Worm (Caenorhabditis elegans) whole organism, young adult: ENCODE results near the gene srx-24.

Experiments
- B0035.1 ChIP-seq: sonication (generic microtip); optimal IDR thresholded peaks from 2 replicates; lab custom pipeline; 2016; ENCODE audit warnings: missing genetic modification characterization, mild to moderate bottlenecking, missing compliant biosample characterization, missing genotype, missing genetic modification reagents
- B0336.3 ChIP-seq: fragments of 200-800 bp; sonication (Bioruptor generic); IDR thresholded peaks from 2 replicates; pipeline ENCODE4 v1.3.6; 2022; ENCODE audit warnings: missing genetic modification characterization, missing compliant biosample characterization
- C17E4.6 ChIP-seq: fragments of 200-800 bp; sonication (Bioruptor generic); IDR thresholded peaks from 2 replicates; pipeline ENCODE4 v1.3.6; 2022; ENCODE audit warnings: missing genetic modification reagents, missing genetic modification characterization, missing compliant biosample characterization
- F22D6.2 ChIP-seq: sonication (generic microtip); optimal IDR thresholded peaks from 2 replicates; lab custom pipeline; 2016; ENCODE audit warnings: mild to moderate bottlenecking, missing genetic modification characterization, missing compliant biosample characterization
- F37B4.10 ChIP-seq: fragments of 200-800 bp; sonication (Bioruptor generic); IDR thresholded peaks from 2 replicates; pipeline ENCODE4 v1.3.6; 2022; ENCODE audit warnings: missing genetic modification characterization, missing compliant biosample characterization
- F49E8.2 ChIP-seq: sonication (generic microtip); optimal IDR thresholded peaks from 3 replicates; lab custom pipeline; 2017; ENCODE audit warnings: missing genetic modification characterization, mild to moderate bottlenecking, missing compliant biosample characterization, antibody characterized with exemption, moderate library complexity; ENCODE audit not compliant: insufficient read depth
- F57A8.1 ChIP-seq: fragments of 200-800 bp; sonication (Bioruptor generic); optimal IDR thresholded peaks from 2 replicates; lab custom pipeline; 2018; ENCODE audit warnings: mild to moderate bottlenecking, missing genetic modification characterization, moderate library complexity, missing compliant biosample characterization
- T26A5.8 ChIP-seq: sonication (generic microtip); optimal IDR thresholded peaks from 2 replicates; lab custom pipeline; 2016; ENCODE audit warnings: missing genetic modification characterization, missing compliant biosample characterization
- Y56A3A.18 ChIP-seq: fragments of 200-800 bp; sonication (Bioruptor generic); IDR thresholded peaks from 2 replicates; pipeline ENCODE4 v1.3.6; 2022; ENCODE audit warnings: missing genetic modification reagents, missing genetic modification characterization, missing compliant biosample characterization
- ama-1 ChIP-seq, 3 experiments: fragments of 150-350 bp in 1 of 3; sonication (generic microtip) in 2 of 3; optimal IDR thresholded peaks; 2 replicates each; lab custom pipeline; 2014 to 2018; ENCODE audit warnings: missing biosample characterization in 2 of 3, missing genetic modification characterization in 2 of 3, missing genetic modification reagents in 2 of 3
- attf-5 ChIP-seq: fragments of 200-800 bp; sonication (Bioruptor generic); optimal IDR thresholded peaks from 2 replicates; lab custom pipeline; 2018; ENCODE audit warnings: mild to moderate bottlenecking, missing genetic modification characterization, missing compliant biosample characterization
- attf-6 ChIP-seq: fragments of 200-800 bp; sonication (Bioruptor generic); IDR thresholded peaks from 2 replicates; pipeline ENCODE4 v1.3.6; 2022; ENCODE audit warnings: missing genetic modification reagents, missing genetic modification characterization, missing compliant biosample characterization
- bed-2 ChIP-seq: fragments of 200-800 bp; sonication (Bioruptor generic); IDR thresholded peaks from 2 replicates; pipeline ENCODE4 v1.3.6; 2022; ENCODE audit warnings: missing genetic modification reagents, missing genetic modification characterization, missing compliant biosample characterization
- ccch-3 ChIP-seq: fragments of 200-800 bp; sonication (Bioruptor generic); optimal IDR thresholded peaks from 2 replicates; lab custom pipeline; 2018; ENCODE audit warnings: mild to moderate bottlenecking, missing genetic modification characterization, missing compliant biosample characterization
- ceh-40 ChIP-seq: fragments of 200-800 bp; sonication (Bioruptor generic); IDR thresholded peaks from 2 replicates; pipeline ENCODE4 v1.3.6; 2022; ENCODE audit warnings: missing genetic modification characterization, missing compliant biosample characterization
- ceh-91 ChIP-seq: fragments of 200-800 bp; sonication (Bioruptor generic); IDR thresholded peaks from 2 replicates; pipeline ENCODE4 v1.3.6; 2022; ENCODE audit warnings: missing genetic modification reagents, missing genetic modification characterization, missing compliant biosample characterization
- chd-7 ChIP-seq: sonication (generic microtip); optimal IDR thresholded peaks from 2 replicates; lab custom pipeline; 2016; ENCODE audit warnings: mild to moderate bottlenecking, missing genetic modification characterization, moderate library complexity, missing compliant biosample characterization
- efl-1 ChIP-seq: fragments of 150-350 bp; optimal IDR thresholded peaks from 2 replicates; lab custom pipeline; 2014; ENCODE audit warnings: missing biosample characterization, missing genetic modification reagents, missing genetic modification characterization
- egl-44 ChIP-seq: fragments of 200-800 bp; sonication (Bioruptor generic); IDR thresholded peaks from 2 replicates; pipeline ENCODE4 v1.3.6; 2022; ENCODE audit warnings: missing genetic modification reagents, missing genetic modification characterization, missing compliant biosample characterization
- hlh-12 ChIP-seq: sonication (generic microtip); optimal IDR thresholded peaks from 2 replicates; lab custom pipeline; 2016; ENCODE audit warnings: missing genetic modification characterization, missing compliant biosample characterization
- hmg-20 ChIP-seq: fragments of 200-800 bp; sonication (Bioruptor generic); IDR thresholded peaks from 2 replicates; pipeline ENCODE4 v1.3.6; 2022; ENCODE audit warnings: missing genetic modification reagents, missing genetic modification characterization, missing compliant biosample characterization
- hsf-1 ChIP-seq: fragments of 200-800 bp; sonication (Bioruptor generic); IDR thresholded peaks from 2 replicates; pipeline ENCODE4 v1.3.6; 2022; ENCODE audit warnings: missing genetic modification reagents, missing genetic modification characterization, missing compliant biosample characterization
- let-526 ChIP-seq: fragments of 200-800 bp; sonication (Bioruptor generic); IDR thresholded peaks from 2 replicates; pipeline ENCODE4 v1.3.6; 2022; ENCODE audit warnings: missing genetic modification reagents, missing genetic modification characterization, missing compliant biosample characterization
- let-607 ChIP-seq, 2 experiments: fragments of 200-800 bp in 1 of 2; sonication (Bioruptor generic) in 1 of 2; sonication (generic microtip) in 1 of 2; optimal IDR thresholded peaks; 2 replicates each; lab custom pipeline; 2016 to 2018; ENCODE audit warnings: mild to moderate bottlenecking in 2 of 2, missing compliant biosample characterization in 2 of 2, missing genetic modification characterization in 2 of 2, moderate library complexity in 2 of 2, missing genotype in 1 of 2
- lin-26 ChIP-seq: fragments of 200-800 bp; sonication (Bioruptor generic); IDR thresholded peaks from 2 replicates; pipeline ENCODE4 v1.3.6; 2022; ENCODE audit warnings: missing genetic modification reagents, missing genetic modification characterization, missing compliant biosample characterization
- lin-35 ChIP-seq, 3 experiments: fragments of 150-350 bp in 2 of 3; sonication (generic microtip) in 1 of 3; optimal IDR thresholded peaks; 2 replicates each; lab custom pipeline; 2014 to 2018; ENCODE audit warnings: missing biosample characterization in 3 of 3, missing genetic modification characterization in 3 of 3, missing genetic modification reagents in 3 of 3
- lin-54 ChIP-seq: fragments of 200-800 bp; sonication (Bioruptor generic); optimal IDR thresholded peaks from 2 replicates; lab custom pipeline; 2018; ENCODE audit warnings: mild to moderate bottlenecking, missing genetic modification characterization, missing compliant biosample characterization
- lsy-27 ChIP-seq: sonication (generic microtip); optimal IDR thresholded peaks from 2 replicates; lab custom pipeline; 2017; ENCODE audit warnings: missing genetic modification characterization, mild to moderate bottlenecking, missing compliant biosample characterization, antibody characterized with exemption, missing genotype, borderline replicate concordance; ENCODE audit not compliant: insufficient read depth
- mel-28 ChIP-seq: sonication (generic microtip); optimal IDR thresholded peaks from 2 replicates; lab custom pipeline; 2016; ENCODE audit warnings: borderline replicate concordance, mild to moderate bottlenecking, missing genetic modification characterization, missing compliant biosample characterization
- mxl-1 ChIP-seq: sonication (generic microtip); optimal IDR thresholded peaks from 2 replicates; lab custom pipeline; 2016; ENCODE audit warnings: missing genetic modification characterization, missing compliant biosample characterization
- nfya-1 ChIP-seq: sonication (generic microtip); optimal IDR thresholded peaks from 2 replicates; lab custom pipeline; 2017; ENCODE audit warnings: antibody characterized with exemption, missing compliant biosample characterization, missing genetic modification characterization, borderline replicate concordance; ENCODE audit not compliant: insufficient read depth
- nfya-2 ChIP-seq: fragments of 200-800 bp; sonication (Bioruptor generic); IDR thresholded peaks from 2 replicates; pipeline ENCODE4 v1.3.6; 2022; ENCODE audit warnings: missing genetic modification reagents, missing genetic modification characterization, missing compliant biosample characterization
- nfyb-1 ChIP-seq: fragments of 200-800 bp; sonication (Bioruptor generic); IDR thresholded peaks from 2 replicates; pipeline ENCODE4 v1.3.6; 2022; ENCODE audit warnings: missing genetic modification reagents, missing genetic modification characterization, missing compliant biosample characterization
- nhr-27 ChIP-seq: fragments of 200-800 bp; sonication (Bioruptor generic); optimal IDR thresholded peaks from 2 replicates; lab custom pipeline; 2018; ENCODE audit warnings: mild to moderate bottlenecking, missing genetic modification characterization, moderate library complexity, missing compliant biosample characterization
- nhr-90 ChIP-seq: sonication (generic microtip); optimal IDR thresholded peaks from 2 replicates; lab custom pipeline; 2016; ENCODE audit warnings: missing genotype, mild to moderate bottlenecking, missing genetic modification characterization, missing compliant biosample characterization
- pbrm-1 ChIP-seq: fragments of 200-800 bp; sonication (Bioruptor generic); IDR thresholded peaks from 2 replicates; pipeline ENCODE4 v1.3.6; 2022; ENCODE audit warnings: missing genetic modification reagents, missing genetic modification characterization, missing compliant biosample characterization
- rec-8 ChIP-seq, 2 experiments: sonication (generic microtip); optimal IDR thresholded peaks; 2 replicates each; lab custom pipeline; 2016; ENCODE audit warnings: mild to moderate bottlenecking in 2 of 2, missing genetic modification characterization in 2 of 2, missing genetic modification reagents in 2 of 2, missing genotype in 2 of 2, missing biosample characterization in 1 of 2, missing compliant biosample characterization in 1 of 2, moderate library complexity in 1 of 2
- snpc-1.1 ChIP-seq: sonication (generic microtip); optimal IDR thresholded peaks from 2 replicates; lab custom pipeline; 2017; ENCODE audit warnings: missing genetic modification characterization, mild to moderate bottlenecking, missing compliant biosample characterization, antibody characterized with exemption, moderate library complexity, missing genotype, missing genetic modification reagents; ENCODE audit not compliant: insufficient read depth
- tbp1 ChIP-seq: fragments of 200-800 bp; sonication (Bioruptor generic); optimal IDR thresholded peaks from 2 replicates; lab custom pipeline; 2018; ENCODE audit warnings: mild to moderate bottlenecking, missing genetic modification characterization, missing compliant biosample characterization
- ztf-18 ChIP-seq: sonication (generic microtip); optimal IDR thresholded peaks from 2 replicates; lab custom pipeline; 2016; ENCODE audit warnings: missing genotype, mild to moderate bottlenecking, missing genetic modification characterization, missing compliant biosample characterization
- ztf-26 ChIP-seq: sonication (generic microtip); optimal IDR thresholded peaks from 2 replicates; lab custom pipeline; 2017; ENCODE audit warnings: missing genetic modification characterization, missing compliant biosample characterization
- ztf-28 ChIP-seq: fragments of 200-800 bp; sonication (Bioruptor generic); IDR thresholded peaks from 2 replicates; pipeline ENCODE4 v1.3.6; 2022; ENCODE audit warnings: missing genetic modification reagents, missing genetic modification characterization, missing compliant biosample characterization

Gene srx-24

DNA sequence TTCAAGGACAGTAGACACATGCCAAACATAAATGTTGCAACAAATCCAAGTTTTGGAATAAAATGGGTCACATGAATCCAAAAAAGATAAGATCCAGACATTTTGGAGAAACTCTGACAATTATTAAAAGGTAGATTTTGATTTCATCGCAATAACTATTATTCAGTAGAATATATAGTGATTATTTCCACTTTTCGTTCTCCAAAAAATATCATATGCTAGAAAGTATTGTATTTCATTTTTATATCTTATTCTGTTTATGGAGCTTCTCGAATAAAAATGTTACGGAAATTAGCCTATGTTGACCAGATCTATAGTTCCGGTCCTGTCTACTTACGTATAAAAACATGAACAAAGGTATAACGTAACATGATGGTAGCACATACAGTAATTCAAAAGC lies 22.8 kb downstream of the srx-24 start, which contains the start of gene str-13:
str-13 (minus strand) TSS at position 101 of the 400 bp plus-strand sequence.
- TF ChIP-seq ama-1 (optimal IDR thresholded peaks at IDR 0.05; lab: Kevin White, UChicago) (no peak), ama-1 (GFP tag; optimal IDR thresholded peaks at IDR 0.05; lab: Kevin White, UChicago) (no peak), rec-8 (tag; optimal IDR thresholded peaks at IDR 0.05; lab: Kevin White, UChicago) (no peak), ceh-91 (GFP tag; lab: Robert Waterston, UW) (no peak), lin-54 (GFP tag; lab: Kevin White, UChicago) (no peak), T26A5.8 (tag; lab: Kevin White, UChicago) (no peak), attf-6 (no peak), attf-5 (no peak), let-607 (tag; optimal IDR thresholded peaks at IDR 0.05; lab: Kevin White, UChicago) (no peak), nhr-90 (tag; lab: Kevin White, UChicago) (no peak), F49E8.2 (tag; lab: Kevin White, UChicago) (no peak), let-526 (no peak), mxl-1 (no peak), ztf-28 (GFP tag; lab: Robert Waterston, UW) (no peak), F22D6.2 (no peak), C17E4.6 (GFP tag; lab: Robert Waterston, UW) (no peak), egl-44 (GFP tag; lab: Robert Waterston, UW) (no peak), ztf-18 (tag; lab: Kevin White, UChicago) (no peak), mel-28 (no peak), hlh-12 (tag; lab: Kevin White, UChicago) (no peak)

DNA sequence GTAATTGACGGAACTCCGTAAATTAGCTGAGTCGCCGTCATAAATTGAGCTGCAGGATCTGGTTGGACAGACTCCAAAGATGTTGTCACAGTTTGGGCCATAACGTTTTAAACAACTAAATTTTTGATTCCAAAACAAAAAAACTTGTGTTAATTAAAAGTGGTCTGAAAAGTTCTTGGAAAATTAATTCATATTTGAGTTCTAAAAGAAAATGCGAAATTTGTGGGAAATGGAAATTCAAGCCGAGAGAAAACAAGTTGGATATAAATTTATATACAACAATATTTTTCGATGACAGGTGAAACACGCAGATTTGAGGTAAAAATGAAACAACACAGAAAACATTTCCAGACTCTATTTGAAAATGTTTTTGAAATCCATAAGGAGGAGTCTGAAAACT lies 24.7 kb downstream of the srx-24 start, which contains the start of gene srg-59:
srg-59 (minus strand) TSS at position 101 of the 400 bp plus-strand sequence.
- TF ChIP-seq nhr-27, result no peak
- TF ChIP-seq lin-35 (GFP tag; optimal IDR thresholded peaks at IDR 0.05; lab: Kevin White, UChicago), result no peak
- TF ChIP-seq bed-2 (GFP tag; lab: Robert Waterston, UW), result no peak
- TF ChIP-seq B0035.1 (tag; lab: Kevin White, UChicago), result no peak
- TF ChIP-seq lin-26 (GFP tag; lab: Robert Waterston, UW), result no peak
- no peak for TF ChIP-seq nfya-1 (tag; lab: Kevin White, UChicago)
- TF ChIP-seq pbrm-1 (GFP tag; lab: Robert Waterston, UW), result no peak
- no peak for TF ChIP-seq efl-1
- TF ChIP-seq lsy-27, result no peak
- no peak for TF ChIP-seq ztf-26 (tag; lab: Kevin White, UChicago)
- no peak for TF ChIP-seq chd-7 (tag; lab: Kevin White, UChicago)
- no peak for TF ChIP-seq hmg-20 (GFP tag; lab: Robert Waterston, UW)

DNA sequence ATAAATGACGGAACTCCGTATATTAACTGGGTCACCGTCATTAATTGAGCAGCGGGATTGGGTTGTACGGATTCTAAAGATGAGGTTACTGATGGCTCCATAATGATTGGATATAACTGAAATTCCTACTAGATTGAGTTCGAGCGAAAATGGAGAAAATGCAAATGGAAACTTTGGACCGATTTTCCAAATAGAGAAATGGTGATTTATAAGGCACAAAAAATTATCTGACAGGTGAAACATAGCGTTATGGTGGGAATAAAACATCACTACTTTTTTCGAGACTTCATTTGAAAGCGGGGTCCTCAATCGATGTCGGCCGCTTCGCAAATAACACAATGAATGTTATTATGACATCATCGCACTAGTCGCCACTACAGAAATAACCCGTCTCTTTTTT lies 27.4 kb downstream of the srx-24 start, which contains the start of gene srg-60:
srg-60 (minus strand) TSS at position 101 of the 400 bp plus-strand sequence.
- no peak for TF ChIP-seq hlh-12 (tag; lab: Kevin White, UChicago)
- no peak for TF ChIP-seq snpc-1.1
- no peak for TF ChIP-seq F37B4.10 (GFP tag; lab: Robert Waterston, UW)
- no peak for TF ChIP-seq F57A8.1
- TF ChIP-seq nfyb-1 (GFP tag; lab: Robert Waterston, UW), result no peak
- no peak for TF ChIP-seq nfya-2 (GFP tag; lab: Robert Waterston, UW)
- TF ChIP-seq ceh-40 (GFP tag; lab: Robert Waterston, UW), result no peak
- no peak for TF ChIP-seq efl-1
- TF ChIP-seq hsf-1 (GFP tag; lab: Robert Waterston, UW), result no peak
- no peak for TF ChIP-seq ccch-3 (GFP tag; lab: Kevin White, UChicago)
- TF ChIP-seq B0336.3 (GFP tag; lab: Robert Waterston, UW), result no peak
- TF ChIP-seq tbp1 (GFP tag; lab: Kevin White, UChicago), result no peak
- TF ChIP-seq Y56A3A.18 (GFP tag; lab: Robert Waterston, UW), result no peak
- TF ChIP-seq pbrm-1 (GFP tag; lab: Robert Waterston, UW), result no peak
